Fruit fly (Drosophila melanogaster) S2 (cell line): Measurements from ENCODE around the gene vib.

Experiments used
- CG8478 ChIP-seq: fragments of >200 bp; optimal IDR thresholded peaks from 2 replicates; lab custom pipeline; 2018
- CTCF ChIP-seq, 2 experiments: fragments of >200 bp; optimal IDR thresholded peaks; 2 replicates each; lab custom pipeline; 2018

DNA sequence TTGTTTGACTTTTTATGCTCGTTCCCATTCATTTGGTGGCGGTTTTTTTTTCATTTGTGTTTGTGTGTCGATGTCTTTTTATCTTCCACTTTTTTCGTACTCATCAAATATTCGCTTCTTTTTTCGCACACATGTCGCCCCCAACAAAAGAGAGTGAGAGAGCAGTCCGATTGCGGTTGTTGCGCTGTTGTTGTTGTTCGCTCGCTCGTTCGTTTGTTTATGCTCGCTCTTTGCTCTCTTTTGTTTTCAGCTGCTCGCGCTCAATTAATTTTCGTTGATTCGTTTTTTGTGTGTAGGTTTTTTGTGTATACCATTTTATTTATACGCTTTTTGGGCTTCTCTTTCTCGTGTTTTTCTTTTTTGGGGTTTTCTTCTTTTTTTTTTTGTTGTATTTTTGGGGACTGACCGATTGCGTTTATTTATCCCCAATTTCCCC lies 60.8 kb downstream of the vib start:
- TF ChIP-seq CG8478 (no peak), CTCF (optimal IDR thresholded peaks at IDR 0.05; lab: Kevin White, UChicago) (no peak)
